Worm (Caenorhabditis elegans): Measurements from ENCODE around the gene fbxc-50.

DNA sequence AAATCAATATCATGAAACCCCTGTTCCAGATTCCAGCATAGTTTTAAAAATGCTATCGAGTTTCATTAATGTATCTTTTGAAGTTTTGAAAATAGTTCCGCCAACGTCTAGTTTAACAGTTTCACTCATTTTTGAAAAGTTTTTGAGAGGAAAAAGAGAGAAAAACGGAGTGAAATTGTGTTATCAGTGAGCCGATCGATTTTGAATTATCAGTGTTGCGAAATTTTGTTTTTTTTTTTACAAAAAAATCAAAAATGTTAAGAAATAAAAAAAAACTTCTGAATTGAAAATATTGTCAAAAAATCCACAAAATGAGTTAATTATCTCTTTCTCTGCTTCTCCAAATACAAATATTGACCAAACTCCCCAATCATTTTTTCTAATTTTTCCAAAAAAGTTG, 25.2 kb downstream of the fbxc-50 start, which contains the start of gene ZC239.13:
- no peak for TF ChIP-seq lsy-12 (tag; optimal IDR thresholded peaks at IDR 0.05)
- TF ChIP-seq snpc-4 (tag; optimal IDR thresholded peaks at IDR 0.05) = no peak
- no peak for TF ChIP-seq ztf-11 (tag; optimal IDR thresholded peaks at IDR 0.05)
- no peak for TF ChIP-seq lin-15B (tag; optimal IDR thresholded peaks at IDR 0.05)
- no peak for TF ChIP-seq nhr-28 (tag; optimal IDR thresholded peaks at IDR 0.05)
- TF ChIP-seq unc-39 (tag; optimal IDR thresholded peaks at IDR 0.05) = no peak
- no peak for TF ChIP-seq tbx-2 (tag; optimal IDR thresholded peaks at IDR 0.05)
- no peak for TF ChIP-seq fkh-2 (tag; optimal IDR thresholded peaks at IDR 0.05)
- no peak for TF ChIP-seq nfya-1 (tag; optimal IDR thresholded peaks at IDR 0.05; ENCODE audit: insufficient read depth)
- no peak for TF ChIP-seq ama-1 (optimal IDR thresholded peaks at IDR 0.05)
- no peak for TF ChIP-seq ZK546.5 (tag; optimal IDR thresholded peaks at IDR 0.05)
